Fruit fly (Drosophila melanogaster) whole organism, embryonic: ENCODE results near the gene CG3224.
A peak's percentile ranks its signal among the peaks of the same experiment; 100 is the strongest.

Experiments used
- ATbp ChIP-seq: fragments of 200-800 bp; sonication (Bioruptor generic); optimal IDR thresholded peaks from 2 replicates; lab custom pipeline; 2017; ENCODE audit warnings: missing biosample characterization, mild to moderate bottlenecking, missing genetic modification characterization, missing genetic modification reagents
- BtbVII ChIP-seq: fragments of 200-800 bp; sonication (Bioruptor generic); optimal IDR thresholded peaks from 3 replicates; lab custom pipeline; 2017; ENCODE audit warnings: missing biosample characterization, mild to moderate bottlenecking, missing genetic modification characterization
- CG10654 ChIP-seq: fragments of 200-800 bp; sonication (Bioruptor generic); optimal IDR thresholded peaks from 2 replicates; lab custom pipeline; 2016; ENCODE audit warnings: missing biosample characterization, missing genetic modification characterization
- CG11504 ChIP-seq: fragments of 200-800 bp; sonication (Bioruptor generic); optimal IDR thresholded peaks from 3 replicates; lab custom pipeline; 2019; ENCODE audit warnings: missing biosample characterization, mild to moderate bottlenecking, missing genetic modification characterization, moderate library complexity
- CG12071 ChIP-seq: fragments of 200-800 bp; sonication (Bioruptor generic); optimal IDR thresholded peaks from 3 replicates; lab custom pipeline; 2018; ENCODE audit warnings: missing biosample characterization, mild to moderate bottlenecking, missing genetic modification characterization
- CG13296 ChIP-seq: fragments of 200-800 bp; sonication (Bioruptor generic); optimal IDR thresholded peaks from 3 replicates; lab custom pipeline; 2018; ENCODE audit warnings: missing biosample characterization, mild to moderate bottlenecking, missing genetic modification characterization
- CG14860 ChIP-seq: fragments of 200-800 bp; sonication (Bioruptor generic); IDR thresholded peaks from 3 replicates; pipeline ENCODE4 v1.3.6; 2022; ENCODE audit warnings: missing biosample characterization, missing genetic modification characterization; ENCODE audit not compliant: partially characterized antibody
- CG15011 ChIP-seq: fragments of 200-800 bp; sonication (Bioruptor generic); optimal IDR thresholded peaks from 3 replicates; lab custom pipeline; 2018; ENCODE audit warnings: missing biosample characterization, mild to moderate bottlenecking, missing genetic modification characterization
- CG17568 ChIP-seq: fragments of 200-800 bp; sonication (Bioruptor generic); optimal IDR thresholded peaks from 2 replicates; lab custom pipeline; 2018; ENCODE audit warnings: missing biosample characterization, mild to moderate bottlenecking, missing genetic modification characterization, moderate library complexity
- CG17829 ChIP-seq: fragments of 200-800 bp; optimal IDR thresholded peaks from 2 replicates; lab custom pipeline; 2019; ENCODE audit warnings: missing biosample characterization, mild to moderate bottlenecking, missing genetic modification characterization, moderate library complexity
- CG18011 ChIP-seq: fragments of 200-800 bp; sonication (Bioruptor generic); optimal IDR thresholded peaks from 2 replicates; lab custom pipeline; 2017; ENCODE audit warnings: missing biosample characterization, missing genetic modification characterization, mild to moderate bottlenecking, moderate library complexity, missing genotype
- CG32532 ChIP-seq: fragments of 200-800 bp; sonication (Bioruptor generic); IDR thresholded peaks from 2 replicates; pipeline ENCODE4 v1.3.6; 2022; ENCODE audit warnings: missing biosample characterization, missing genetic modification characterization
- CG3995 ChIP-seq: fragments of 200-800 bp; sonication (Bioruptor generic); optimal IDR thresholded peaks from 3 replicates; lab custom pipeline; 2016; ENCODE audit warnings: missing biosample characterization, missing genetic modification characterization
- CG4854 ChIP-seq: fragments of 200-800 bp; sonication (Bioruptor generic); optimal IDR thresholded peaks from 2 replicates; lab custom pipeline; 2016; ENCODE audit warnings: missing biosample characterization, missing genetic modification characterization, inconsistent platforms
- CG8765 ChIP-seq: fragments of 200-800 bp; sonication (Bioruptor generic); IDR thresholded peaks from 2 replicates; pipeline ENCODE4 v1.3.6; 2022; ENCODE audit warnings: missing biosample characterization, missing genetic modification characterization
- D ChIP-seq, 2 experiments: fragments of 200-800 bp in 1 of 2; fragments of >200 bp in 1 of 2; sonication (Bioruptor generic) in 1 of 2; optimal IDR thresholded peaks; 2 replicates in 1 of 2; 3 replicates in 1 of 2; lab custom pipeline; 2017; ENCODE audit warnings: mild to moderate bottlenecking in 1 of 2, missing biosample characterization in 1 of 2, missing genetic modification characterization in 1 of 2, missing genetic modification reagents in 1 of 2
- Elba2 ChIP-seq: fragments of 200-800 bp; sonication (Bioruptor generic); optimal IDR thresholded peaks from 3 replicates; lab custom pipeline; 2016; ENCODE audit warnings: missing biosample characterization, missing genetic modification characterization
- HmgZ ChIP-seq: fragments of 200-800 bp; sonication (Bioruptor generic); optimal IDR thresholded peaks from 2 replicates; lab custom pipeline; 2018; ENCODE audit warnings: missing biosample characterization, mild to moderate bottlenecking, missing genetic modification characterization
- Optix ChIP-seq: fragments of 200-800 bp; sonication (Bioruptor generic); IDR thresholded peaks from 3 replicates; pipeline ENCODE4 v1.3.6; 2022; ENCODE audit warnings: missing biosample characterization, missing genetic modification characterization
- Tbp ChIP-seq: fragments of >200 bp; optimal IDR thresholded peaks from 2 replicates; lab custom pipeline; 2018; ENCODE audit warnings: missing biosample characterization, missing genetic modification characterization
- Xbp1 ChIP-seq: fragments of 200-800 bp; sonication (Bioruptor generic); optimal IDR thresholded peaks from 3 replicates; lab custom pipeline; 2016; ENCODE audit warnings: missing biosample characterization, mild to moderate bottlenecking, missing genetic modification characterization
- al ChIP-seq: fragments of 200-800 bp; sonication (Bioruptor generic); IDR thresholded peaks from 2 replicates; pipeline ENCODE4 v1.3.6; 2022; ENCODE audit warnings: missing biosample characterization, missing genetic modification characterization
- aop ChIP-seq: fragments of 200-800 bp; sonication (Bioruptor generic); IDR thresholded peaks from 2 replicates; pipeline ENCODE4 v1.3.6; 2022; ENCODE audit warnings: missing biosample characterization, missing genetic modification characterization
- ap ChIP-seq: fragments of 200-800 bp; sonication (Bioruptor generic); IDR thresholded peaks from 2 replicates; pipeline ENCODE4 v1.3.6; 2022; ENCODE audit warnings: missing biosample characterization, missing genetic modification characterization
- ash1 ChIP-seq: fragments of 200-800 bp; sonication (Bioruptor generic); optimal IDR thresholded peaks from 2 replicates; lab custom pipeline; 2018; ENCODE audit warnings: missing biosample characterization, mild to moderate bottlenecking, missing genetic modification characterization
- az2 ChIP-seq: fragments of 200-800 bp; sonication (Bioruptor generic); optimal IDR thresholded peaks from 3 replicates; lab custom pipeline; 2016; ENCODE audit warnings: missing biosample characterization, missing genetic modification characterization
- bsh ChIP-seq, 2 experiments: fragments of 200-800 bp; sonication (Bioruptor generic); optimal IDR thresholded peaks; 2 replicates each; lab custom pipeline; 2017 to 2018; ENCODE audit warnings: mild to moderate bottlenecking in 2 of 2, missing biosample characterization in 2 of 2, missing genetic modification characterization in 2 of 2, moderate library complexity in 1 of 2
- cas ChIP-seq: fragments of 200-800 bp; sonication (Bioruptor generic); IDR thresholded peaks from 2 replicates; pipeline ENCODE4 v1.3.6; 2022; ENCODE audit warnings: missing biosample characterization, missing genetic modification characterization
- chif ChIP-seq, 2 experiments: fragments of 200-800 bp; sonication (Bioruptor generic); optimal IDR thresholded peaks; 3 replicates each; lab custom pipeline; 2016; ENCODE audit warnings: missing biosample characterization in 2 of 2, missing genetic modification characterization in 2 of 2
- da ChIP-seq: fragments of 200-800 bp; sonication (Bioruptor generic); optimal IDR thresholded peaks from 2 replicates; lab custom pipeline; 2016; ENCODE audit warnings: missing biosample characterization, missing genetic modification characterization
- dati ChIP-seq: fragments of 200-800 bp; sonication (Bioruptor generic); IDR thresholded peaks from 2 replicates; pipeline ENCODE4 v1.3.6; 2022; ENCODE audit warnings: missing biosample characterization, missing genetic modification characterization
- emc ChIP-seq: fragments of 200-800 bp; sonication (Bioruptor generic); optimal IDR thresholded peaks from 2 replicates; lab custom pipeline; 2016; ENCODE audit warnings: missing biosample characterization, missing genetic modification characterization
- ems ChIP-seq: fragments of 200-800 bp; sonication (Bioruptor generic); optimal IDR thresholded peaks from 3 replicates; lab custom pipeline; 2016; ENCODE audit warnings: missing biosample characterization, missing genetic modification characterization
- esg ChIP-seq: fragments of 200-800 bp; sonication (Bioruptor generic); conservative IDR thresholded peaks from 2 replicates; pipeline ENCODE4 v1.3.6; 2022; ENCODE audit warnings: missing biosample characterization, missing genetic modification characterization
- gt ChIP-seq: fragments of 200-800 bp; sonication (Bioruptor generic); IDR thresholded peaks from 2 replicates; pipeline ENCODE4 v1.3.6; 2022; ENCODE audit warnings: missing biosample characterization, missing genetic modification characterization
- hb ChIP-seq: fragments of 200-800 bp; sonication (Bioruptor generic); IDR thresholded peaks from 3 replicates; pipeline ENCODE4 v1.3.6; 2022; ENCODE audit warnings: missing biosample characterization, missing genetic modification characterization; ENCODE audit not compliant: partially characterized antibody
- her ChIP-seq: fragments of 200-800 bp; sonication (Bioruptor generic); optimal IDR thresholded peaks from 2 replicates; lab custom pipeline; 2016; ENCODE audit warnings: missing biosample characterization, missing genetic modification characterization
- jigr1 ChIP-seq: fragments of 200-800 bp; sonication (Bioruptor generic); IDR thresholded peaks from 3 replicates; pipeline ENCODE4 v1.3.6; 2022; ENCODE audit warnings: missing biosample characterization, missing genetic modification characterization
- kay ChIP-seq: fragments of 200-800 bp; sonication (Bioruptor generic); optimal IDR thresholded peaks from 2 replicates; lab custom pipeline; 2016; ENCODE audit warnings: missing biosample characterization, missing genetic modification characterization
- knrl ChIP-seq: fragments of 200-800 bp; sonication (Bioruptor generic); IDR thresholded peaks from 3 replicates; pipeline ENCODE4 v1.3.6; 2022; ENCODE audit warnings: missing biosample characterization, missing genetic modification characterization; ENCODE audit not compliant: partially characterized antibody
- lmd ChIP-seq: fragments of 200-800 bp; sonication (Bioruptor generic); IDR thresholded peaks from 2 replicates; pipeline ENCODE4 v1.3.6; 2022; ENCODE audit warnings: missing biosample characterization, missing genetic modification characterization
- nom ChIP-seq: fragments of 200-800 bp; sonication (Bioruptor generic); optimal IDR thresholded peaks from 2 replicates; lab custom pipeline; 2017; ENCODE audit warnings: missing biosample characterization, missing genetic modification characterization, mild to moderate bottlenecking, moderate library complexity, missing genetic modification reagents
- p53 ChIP-seq: fragments of 200-800 bp; sonication (Bioruptor generic); optimal IDR thresholded peaks from 2 replicates; lab custom pipeline; 2016; ENCODE audit warnings: missing biosample characterization, missing genetic modification characterization
- pan ChIP-seq, 4 experiments: fragments of >200 bp in 3 of 4; fragments of 200-800 bp in 1 of 4; sonication (Bioruptor generic) in 1 of 4; optimal IDR thresholded peaks in 3 of 4; IDR thresholded peaks in 1 of 4; 2 replicates each; pipeline versions ENCODE4 v1.3.6 to Lab custom; 2017 to 2022; ENCODE audit warnings: missing biosample characterization in 2 of 4, missing genetic modification characterization in 2 of 4, mixed read lengths in 1 of 4
- salm ChIP-seq: fragments of 200-800 bp; sonication (Bioruptor generic); optimal IDR thresholded peaks from 2 replicates; lab custom pipeline; 2018; ENCODE audit warnings: missing biosample characterization, mild to moderate bottlenecking, missing genetic modification characterization
- so ChIP-seq: fragments of 200-800 bp; sonication (Bioruptor generic); IDR thresholded peaks from 3 replicates; pipeline ENCODE4 v1.3.6; 2022; ENCODE audit warnings: missing biosample characterization, missing genetic modification characterization
- ssp ChIP-seq: fragments of 200-800 bp; sonication (Bioruptor generic); IDR thresholded peaks from 2 replicates; pipeline ENCODE4 v1.3.6; 2022; ENCODE audit warnings: missing biosample characterization, missing genetic modification characterization
- stc ChIP-seq: fragments of 200-800 bp; sonication (Bioruptor generic); IDR thresholded peaks from 2 replicates; pipeline ENCODE4 v1.3.6; 2022; ENCODE audit warnings: missing biosample characterization, missing genetic modification characterization
- twi ChIP-seq: fragments of 200-800 bp; optimal IDR thresholded peaks from 2 replicates; lab custom pipeline; 2019; ENCODE audit warnings: missing biosample characterization, mild to moderate bottlenecking, missing genetic modification characterization, moderate library complexity
- unpg ChIP-seq: fragments of 200-800 bp; sonication (Bioruptor generic); optimal IDR thresholded peaks from 3 replicates; lab custom pipeline; 2018; ENCODE audit warnings: missing biosample characterization, mild to moderate bottlenecking, missing genetic modification characterization, moderate library complexity
- yki ChIP-seq: fragments of >200 bp; optimal IDR thresholded peaks from 3 replicates; lab custom pipeline; 2018

CG3224 gene

dm6 chrX:6615476-6615875 is 45.8 kb downstream of the CG3224 start (continued):
- TF ChIP-seq knrl (GFP tag; lab: Robert Waterston, UW), result no peak
- peak; percentile 30 to 67 for TF ChIP-seq bsh (GFP tag; optimal IDR thresholded peaks at IDR 0.05; lab: Kevin White, UChicago)
- peak; percentile 56 for TF ChIP-seq esg
- TF ChIP-seq emc (GFP tag; lab: Kevin White, UChicago), result no peak
- no peak for TF ChIP-seq ems (GFP tag; lab: Kevin White, UChicago)
- TF ChIP-seq p53 (GFP tag; lab: Kevin White, UChicago), result no peak
- no peak for TF ChIP-seq CG14860 (GFP tag; lab: Robert Waterston, UW)
- peak; percentile 76 for TF ChIP-seq CG11504 (tag; lab: Kevin White, UChicago)
- TF ChIP-seq yki (lab: Kevin White, UChicago), result no peak
- no peak for TF ChIP-seq salm (tag; lab: Kevin White, UChicago)
- TF ChIP-seq pan (optimal IDR thresholded peaks at IDR 0.05; lab: Kevin White, UChicago), result no peak
- TF ChIP-seq pan (GFP tag; optimal IDR thresholded peaks at IDR 0.05 in 1 of 2, IDR thresholded peaks at IDR 0.05 in 1 of 2), result peak in 1 of 2 experiments; percentile 77
- peak; percentile 31 for TF ChIP-seq Xbp1 (GFP tag; lab: Kevin White, UChicago)
- peak; percentile 4; the same call in 1 of the 2 replicates for TF ChIP-seq dati (GFP tag; lab: Robert Waterston, UW)
- TF ChIP-seq az2 (GFP tag; lab: Kevin White, UChicago), result peak; percentile 52
- peak; percentile 22 for TF ChIP-seq CG10654 (GFP tag; lab: Kevin White, UChicago)
- TF ChIP-seq hb (GFP tag; lab: Robert Waterston, UW), result no peak
- TF ChIP-seq al (GFP tag; lab: Robert Waterston, UW), result no peak
- no peak for TF ChIP-seq CG17568 (GFP tag; lab: Kevin White, UChicago)
- peak; percentile 68 for TF ChIP-seq ssp (GFP tag; lab: Robert Waterston, UW)
- TF ChIP-seq cas, result no peak
- TF ChIP-seq jigr1, result no peak
- peak; percentile 39; the same call in 1 of the 2 replicates for TF ChIP-seq stc (GFP tag; lab: Robert Waterston, UW)
- TF ChIP-seq ap, result no peak
- TF ChIP-seq her, result no peak
- no peak for TF ChIP-seq nom
- peak; percentile 35 for TF ChIP-seq unpg (GFP tag; lab: Kevin White, UChicago)
- TF ChIP-seq da (GFP tag; lab: Kevin White, UChicago), result no peak
- TF ChIP-seq HmgZ (tag; lab: Kevin White, UChicago), result no peak
- TF ChIP-seq gt (GFP tag; lab: Robert Waterston, UW), result 0 out of 2 replicates have a peak, but pooled peaks have one; percentile 30
- no peak for TF ChIP-seq kay (GFP tag; lab: Kevin White, UChicago)
- peak; percentile 69 for TF ChIP-seq lmd
- no peak for TF ChIP-seq CG12071
- TF ChIP-seq CG8765 (GFP tag; lab: Robert Waterston, UW), result no peak
- TF ChIP-seq CG17829 (tag; lab: Kevin White, UChicago), result peak; percentile 66
- TF ChIP-seq ATbp (GFP tag; lab: Kevin White, UChicago), result peak; percentile 36
- TF ChIP-seq CG15011 (GFP tag; lab: Kevin White, UChicago), result no peak
- TF ChIP-seq D (optimal IDR thresholded peaks at IDR 0.05; lab: Kevin White, UChicago), result no peak
- peak; percentile 49 for TF ChIP-seq D (GFP tag; optimal IDR thresholded peaks at IDR 0.05; lab: Kevin White, UChicago)
- no peak for TF ChIP-seq CG18011 (GFP tag; lab: Kevin White, UChicago)
- no peak for TF ChIP-seq BtbVII (GFP tag; lab: Kevin White, UChicago)
- TF ChIP-seq CG13296, result no peak
- no peak for TF ChIP-seq CG3995 (GFP tag; lab: Kevin White, UChicago)
- peak; percentile 34 to 55 for TF ChIP-seq chif (GFP tag; optimal IDR thresholded peaks at IDR 0.05; lab: Kevin White, UChicago)
- TF ChIP-seq CG32532 (GFP tag; lab: Robert Waterston, UW), result no peak
- TF ChIP-seq aop, result no peak
- peak; percentile 59; the same call in 2 of the 3 replicates for TF ChIP-seq Optix (GFP tag; lab: Robert Waterston, UW)
- TF ChIP-seq Tbp (GFP tag; lab: Kevin White, UChicago), result no peak
- no peak for TF ChIP-seq CG4854 (GFP tag; lab: Kevin White, UChicago)
- no peak for TF ChIP-seq Elba2 (GFP tag; lab: Kevin White, UChicago)
- TF ChIP-seq twi, result peak; percentile 11
- peak; percentile 70; the same call in 1 of the 3 replicates for TF ChIP-seq so (GFP tag; lab: Robert Waterston, UW)
- TF ChIP-seq ash1 (GFP tag; lab: Kevin White, UChicago), result no peak
